Fruit fly (Drosophila melanogaster): ENCODE results near the gene CG8997.

CG8997 gene

dm6 chr2L:13878801-13879200 lies 33.7 kb upstream of the CG8997 start (continued):
- TF ChIP-seq Doc3 (GFP tag; IDR thresholded peaks at IDR 0.05; ENCODE audit: partially characterized antibody) (no peak), tll (GFP tag; optimal IDR thresholded peaks at IDR 0.05) (no peak), bbx (GFP tag; IDR thresholded peaks at IDR 0.05; ENCODE audit: partially characterized antibody) (peak; percentile 78), Antp (GFP tag; optimal IDR thresholded peaks at IDR 0.05) (no peak), gsb-n (tag; optimal IDR thresholded peaks at IDR 0.05) (no peak), ind (GFP tag; optimal IDR thresholded peaks at IDR 0.05) (no peak), emc (GFP tag; optimal IDR thresholded peaks at IDR 0.05) (no peak), Chrac-16 (GFP tag; optimal IDR thresholded peaks at IDR 0.05) (no peak), ato (GFP tag; IDR thresholded peaks at IDR 0.05; ENCODE audit: partially characterized antibody) (peak; percentile 75), repo (GFP tag; optimal IDR thresholded peaks at IDR 0.05) (peak; percentile 5), CG8290 (GFP tag; optimal IDR thresholded peaks at IDR 0.05) (no peak), CG8290 (tag; optimal IDR thresholded peaks at IDR 0.05) (peak in 1 of 2 experiments; percentile 74), Nf-YC (tag; optimal IDR thresholded peaks at IDR 0.05) (peak; percentile 29), D19B (GFP tag; optimal IDR thresholded peaks at IDR 0.05) (no peak), Dfd (GFP tag; optimal IDR thresholded peaks at IDR 0.05) (no peak), CG10565 (GFP tag; optimal IDR thresholded peaks at IDR 0.05) (no peak), CG12659 (GFP tag; optimal IDR thresholded peaks at IDR 0.05) (no peak), tap (tag; optimal IDR thresholded peaks at IDR 0.05) (no peak), Six4 (GFP tag; optimal IDR thresholded peaks at IDR 0.05) (no peak), ftz-f1 (GFP tag; optimal IDR thresholded peaks at IDR 0.05) (peak; percentile 23), NC2β (GFP tag; optimal IDR thresholded peaks at IDR 0.05) (no peak), Taf1 (GFP tag; IDR thresholded peaks at IDR 0.05) (no peak), CG8359 (GFP tag; optimal IDR thresholded peaks at IDR 0.05; ENCODE audit: borderline replicate concordance) (no peak), Hr51 (GFP tag; optimal IDR thresholded peaks at IDR 0.05) (no peak), dpn (GFP tag; optimal IDR thresholded peaks at IDR 0.05) (peak in 1 of 2 experiments; percentile 10), sisA (GFP tag; IDR thresholded peaks at IDR 0.05) (no peak), CG2116 (GFP tag; optimal IDR thresholded peaks at IDR 0.05) (no peak), MBD-R2 (GFP tag; IDR thresholded peaks at IDR 0.05) (peak; percentile 13; the same call in 1 of the 2 replicates), Rfx (GFP tag; IDR thresholded peaks at IDR 0.05) (peak; percentile 57; the same call in 1 of the 2 replicates), Deaf1 (tag; optimal IDR thresholded peaks at IDR 0.05) (peak; percentile 51), Fer1 (GFP tag; optimal IDR thresholded peaks at IDR 0.05) (peak; percentile 45), klu (GFP tag; IDR thresholded peaks at IDR 0.05) (no peak), CG3995 (GFP tag; optimal IDR thresholded peaks at IDR 0.05) (no peak), CG8924 (tag; optimal IDR thresholded peaks at IDR 0.05) (peak; percentile 15), Hand (GFP tag; optimal IDR thresholded peaks at IDR 0.05) (no peak), Hr78 (GFP tag; optimal IDR thresholded peaks at IDR 0.05) (no peak), CG17829 (tag; optimal IDR thresholded peaks at IDR 0.05) (peak; percentile 15), trh (GFP tag; optimal IDR thresholded peaks at IDR 0.05) (no peak), bcd (GFP tag; optimal IDR thresholded peaks at IDR 0.05) (no peak), nerfin-2 (GFP tag; IDR thresholded peaks at IDR 0.05; ENCODE audit: partially characterized antibody) (no peak), dmrt11E (tag; optimal IDR thresholded peaks at IDR 0.05) (no peak), sr (GFP tag; IDR thresholded peaks at IDR 0.05) (no peak; the same call in 2 of the 3 replicates), ATbp (GFP tag; optimal IDR thresholded peaks at IDR 0.05) (no peak), CG3065 (GFP tag; optimal IDR thresholded peaks at IDR 0.05) (no peak), sqz (GFP tag; optimal IDR thresholded peaks at IDR 0.05) (no peak), Meics (GFP tag; optimal IDR thresholded peaks at IDR 0.05) (peak; percentile 18), row (GFP tag; IDR thresholded peaks at IDR 0.05) (no peak), luna (GFP tag; optimal IDR thresholded peaks at IDR 0.05) (no peak), ken (GFP tag; IDR thresholded peaks at IDR 0.05) (no peak; the same call in 2 of the 3 replicates), bigmax (GFP tag; optimal IDR thresholded peaks at IDR 0.05) (peak; percentile 25), CG3407 (GFP tag; optimal IDR thresholded peaks at IDR 0.05) (no peak)
